Worm (Caenorhabditis elegans) whole organism, L3 larva: Measurements from ENCODE around the gene F14B8.6.

ENCODE experiments used
- R02D3.7 ChIP-seq: fragments of 150-350 bp; optimal IDR thresholded peaks from 2 replicates; lab custom pipeline; 2014; ENCODE audit warnings: missing biosample characterization, missing genetic modification characterization
- ama-1 ChIP-seq: fragments of 150-350 bp; optimal IDR thresholded peaks from 2 replicates; lab custom pipeline; 2018
- ceh-16 ChIP-seq: sonication (generic microtip); optimal IDR thresholded peaks from 2 replicates; lab custom pipeline; 2017; ENCODE audit warnings: missing biosample characterization, missing genetic modification characterization
- ceh-28 ChIP-seq: fragments of 150-350 bp; optimal IDR thresholded peaks from 2 replicates; lab custom pipeline; 2014; ENCODE audit warnings: missing biosample characterization, missing genetic modification reagents, missing genetic modification characterization
- ceh-82 ChIP-seq: fragments of 150-350 bp; optimal IDR thresholded peaks from 2 replicates; lab custom pipeline; 2014; ENCODE audit warnings: missing biosample characterization, missing genetic modification characterization
- daf-12 ChIP-seq: fragments of 150-350 bp; optimal IDR thresholded peaks from 2 replicates; lab custom pipeline; 2014; ENCODE audit warnings: missing biosample characterization, missing genetic modification reagents, missing genetic modification characterization
- elt-1 ChIP-seq: fragments of 150-350 bp; optimal IDR thresholded peaks from 2 replicates; lab custom pipeline; 2014; ENCODE audit warnings: missing biosample characterization, missing genetic modification characterization
- elt-2 ChIP-seq: sonication (generic microtip); optimal IDR thresholded peaks from 2 replicates; lab custom pipeline; 2016; ENCODE audit warnings: missing genetic modification reagents, mild to moderate bottlenecking, missing genetic modification characterization, missing compliant biosample characterization
- elt-3 ChIP-seq, 3 experiments: fragments of 150-350 bp in 1 of 3; sonication (generic microtip) in 2 of 3; optimal IDR thresholded peaks; 2 replicates in 2 of 3; 4 replicates in 1 of 3; lab custom pipeline; 2014 to 2017; ENCODE audit warnings: missing biosample characterization in 3 of 3, missing genetic modification characterization in 3 of 3
- eor-1 ChIP-seq, 2 experiments: fragments of 150-350 bp; optimal IDR thresholded peaks; 2 replicates each; lab custom pipeline; 2014 to 2018; ENCODE audit warnings: missing biosample characterization in 2 of 2, missing genetic modification characterization in 2 of 2
- fkh-10 ChIP-seq: sonication (generic microtip); optimal IDR thresholded peaks from 2 replicates; lab custom pipeline; 2017; ENCODE audit warnings: missing biosample characterization, missing genetic modification reagents, missing genetic modification characterization
- fkh-2 ChIP-seq: fragments of 150-350 bp; optimal IDR thresholded peaks from 2 replicates; lab custom pipeline; 2014; ENCODE audit warnings: missing biosample characterization, missing genetic modification reagents, missing genetic modification characterization
- fos-1 ChIP-seq: fragments of 150-350 bp; optimal IDR thresholded peaks from 2 replicates; lab custom pipeline; 2014; ENCODE audit warnings: missing biosample characterization, missing genetic modification characterization
- jun-1 ChIP-seq: fragments of 150-350 bp; optimal IDR thresholded peaks from 2 replicates; lab custom pipeline; 2014; ENCODE audit warnings: missing biosample characterization, missing genetic modification reagents, missing genetic modification characterization
- lin-15B ChIP-seq: fragments of 150-350 bp; optimal IDR thresholded peaks from 2 replicates; lab custom pipeline; 2014; ENCODE audit warnings: missing biosample characterization, missing genetic modification characterization
- lin-39 ChIP-seq: fragments of 150-350 bp; optimal IDR thresholded peaks from 2 replicates; lab custom pipeline; 2018; ENCODE audit warnings: missing biosample characterization, missing genetic modification reagents, missing genetic modification characterization
- lsy-12 ChIP-seq: sonication (generic microtip); optimal IDR thresholded peaks from 2 replicates; lab custom pipeline; 2016; ENCODE audit warnings: mild to moderate bottlenecking, missing genetic modification characterization, missing compliant biosample characterization
- mml-1 ChIP-seq: fragments of 150-350 bp; sonication (generic microtip); optimal IDR thresholded peaks from 3 replicates; lab custom pipeline; 2014; ENCODE audit warnings: missing biosample characterization, missing genetic modification characterization
- nfya-1 ChIP-seq: sonication (generic microtip); optimal IDR thresholded peaks from 2 replicates; lab custom pipeline; 2017; ENCODE audit warnings: missing genetic modification characterization, mild to moderate bottlenecking, missing compliant biosample characterization, antibody characterized with exemption, moderate library complexity; ENCODE audit not compliant: insufficient read depth
- nhr-23 ChIP-seq: fragments of 150-350 bp; optimal IDR thresholded peaks from 2 replicates; lab custom pipeline; 2014; ENCODE audit warnings: missing biosample characterization, missing genetic modification reagents, missing genetic modification characterization
- nhr-237 ChIP-seq: fragments of 150-350 bp; optimal IDR thresholded peaks from 2 replicates; lab custom pipeline; 2014; ENCODE audit warnings: missing biosample characterization, missing genetic modification characterization
- nhr-25 ChIP-seq: sonication (generic microtip); optimal IDR thresholded peaks from 2 replicates; lab custom pipeline; 2017; ENCODE audit warnings: missing biosample characterization, missing genetic modification characterization
- nhr-28 ChIP-seq: fragments of 150-350 bp; optimal IDR thresholded peaks from 2 replicates; lab custom pipeline; 2014; ENCODE audit warnings: missing biosample characterization, missing genetic modification characterization
- nhr-67 ChIP-seq: fragments of 150-350 bp; optimal IDR thresholded peaks from 2 replicates; lab custom pipeline; 2014; ENCODE audit warnings: missing biosample characterization, missing genetic modification characterization
- nhr-76 ChIP-seq: fragments of 150-350 bp; sonication (generic microtip); optimal IDR thresholded peaks from 5 replicates; lab custom pipeline; 2014; ENCODE audit warnings: missing biosample characterization, missing genetic modification characterization
- nhr-77 ChIP-seq: fragments of 150-350 bp; optimal IDR thresholded peaks from 2 replicates; lab custom pipeline; 2014; ENCODE audit warnings: missing biosample characterization, missing genetic modification characterization
- pha-4 ChIP-seq: fragments of 150-350 bp; optimal IDR thresholded peaks from 2 replicates; lab custom pipeline; 2014; ENCODE audit warnings: missing biosample characterization, missing genetic modification reagents, missing genetic modification characterization
- pqm-1 ChIP-seq: fragments of 150-350 bp; optimal IDR thresholded peaks from 2 replicates; lab custom pipeline; 2017; ENCODE audit warnings: missing biosample characterization, missing genetic modification characterization, inconsistent platforms
- sea-2 ChIP-seq: fragments of 150-350 bp; sonication (generic microtip); optimal IDR thresholded peaks from 4 replicates; lab custom pipeline; 2014; ENCODE audit warnings: missing biosample characterization, missing genetic modification reagents, missing genetic modification characterization
- skn-1 ChIP-seq: fragments of 150-350 bp; optimal IDR thresholded peaks from 2 replicates; lab custom pipeline; 2014; ENCODE audit warnings: missing biosample characterization, missing genetic modification characterization
- snpc-4 ChIP-seq: fragments of 150-350 bp; optimal IDR thresholded peaks from 2 replicates; lab custom pipeline; 2014; ENCODE audit warnings: missing biosample characterization, missing genetic modification characterization
- tbx-2 ChIP-seq: sonication (generic microtip); optimal IDR thresholded peaks from 2 replicates; lab custom pipeline; 2016; ENCODE audit warnings: mild to moderate bottlenecking, missing genetic modification characterization, missing compliant biosample characterization
- unc-39 ChIP-seq: sonication (generic microtip); optimal IDR thresholded peaks from 4 replicates; lab custom pipeline; 2017; ENCODE audit warnings: missing biosample characterization, missing genetic modification characterization
- ztf-11 ChIP-seq: fragments of 150-350 bp; optimal IDR thresholded peaks from 2 replicates; lab custom pipeline; 2014; ENCODE audit warnings: missing biosample characterization, missing genetic modification characterization

F14B8.6 gene

DNA sequence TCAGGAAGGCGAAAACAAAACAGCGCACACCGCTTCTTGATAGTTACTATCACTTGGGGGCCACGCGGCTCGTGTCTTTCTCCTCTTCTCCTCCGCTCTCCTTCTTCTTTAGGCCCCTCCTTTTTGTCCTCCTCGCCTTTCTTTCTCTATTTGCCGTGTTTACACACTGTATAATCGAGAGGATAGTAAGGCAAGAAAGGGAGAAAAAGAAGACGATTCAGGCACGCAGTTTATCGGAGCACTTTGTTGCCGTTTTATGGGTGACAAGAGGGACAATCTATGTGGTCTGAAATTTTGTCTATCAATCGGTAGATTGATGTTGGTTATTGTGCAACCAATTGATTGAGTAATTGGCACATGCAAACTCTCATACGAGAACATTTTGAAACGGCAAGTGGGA lies at the start of gene F14B8.6:
F14B8.6 (minus strand) TSS at position 292 of the 400 bp plus-strand sequence.
- TF ChIP-seq fkh-2, result no peak
- TF ChIP-seq pqm-1 (tag; lab: Kevin White, UChicago), result peak; percentile 78
- peak; percentile 34 for TF ChIP-seq jun-1 (tag; lab: Kevin White, UChicago)
- peak; percentile 56 for TF ChIP-seq pha-4
- peak; percentile 82 for TF ChIP-seq elt-2 (tag; lab: Kevin White, UChicago)

DNA sequence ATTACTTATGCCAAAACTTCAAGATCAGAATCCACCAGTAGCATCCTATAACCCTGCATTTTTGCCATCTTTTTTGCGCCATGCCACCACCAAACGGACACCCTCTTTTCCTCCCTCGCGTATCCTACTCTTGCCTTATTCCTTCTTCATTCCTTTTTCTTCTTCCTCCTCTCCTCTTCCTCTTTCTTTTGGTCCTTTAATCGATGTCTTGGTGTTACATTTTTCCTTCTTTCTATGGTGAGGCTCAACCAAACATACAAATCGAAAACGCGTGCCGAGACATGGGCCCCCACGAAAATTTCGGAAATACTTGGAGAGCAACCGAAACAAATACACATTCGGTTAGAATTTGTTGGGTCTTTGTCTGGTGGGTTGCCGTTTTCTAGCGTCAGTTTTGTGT lies 39.1 kb upstream of the F14B8.6 start:
- TF ChIP-seq pha-4, result no peak
- TF ChIP-seq lin-15B (tag; lab: Kevin White, UChicago), result no peak
- TF ChIP-seq nfya-1 (tag; lab: Kevin White, UChicago), result peak; percentile 39
- TF ChIP-seq lin-39 (tag; lab: Kevin White, UChicago), result peak; percentile 71
- no peak for TF ChIP-seq fkh-10 (GFP tag; lab: Kevin White, UChicago)

DNA sequence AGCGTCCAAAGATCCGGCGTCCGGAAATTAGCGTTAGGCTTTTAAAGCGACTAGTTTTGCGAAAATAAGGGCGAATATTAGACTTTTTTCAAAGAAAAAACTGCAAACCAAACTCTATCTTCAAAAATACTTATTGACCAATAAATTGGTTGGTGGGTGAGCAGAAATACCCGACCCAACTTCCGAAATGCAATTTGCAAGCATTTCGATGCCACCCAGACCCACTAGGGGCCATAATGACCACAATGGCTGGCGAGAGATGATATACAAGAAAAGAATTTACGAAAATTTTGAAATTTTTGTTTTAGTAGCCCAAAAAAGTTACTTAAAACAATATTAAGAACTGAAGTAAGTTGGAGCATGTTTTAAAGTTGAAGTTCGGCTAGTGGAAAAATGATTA lies 37.9 kb upstream of the F14B8.6 start:
- TF ChIP-seq pha-4 (no peak), mml-1 (tag; lab: Kevin White, UChicago) (no peak), R02D3.7 (tag; lab: Kevin White, UChicago) (no peak), ceh-16 (tag; lab: Kevin White, UChicago) (no peak), elt-3 (tag; optimal IDR thresholded peaks at IDR 0.05; lab: Kevin White, UChicago) (no peak), unc-39 (tag; lab: Kevin White, UChicago) (no peak), sea-2 (GFP tag; lab: Kevin White, UChicago) (no peak), nhr-237 (tag; lab: Kevin White, UChicago) (no peak), pqm-1 (tag; lab: Kevin White, UChicago) (no peak)

DNA sequence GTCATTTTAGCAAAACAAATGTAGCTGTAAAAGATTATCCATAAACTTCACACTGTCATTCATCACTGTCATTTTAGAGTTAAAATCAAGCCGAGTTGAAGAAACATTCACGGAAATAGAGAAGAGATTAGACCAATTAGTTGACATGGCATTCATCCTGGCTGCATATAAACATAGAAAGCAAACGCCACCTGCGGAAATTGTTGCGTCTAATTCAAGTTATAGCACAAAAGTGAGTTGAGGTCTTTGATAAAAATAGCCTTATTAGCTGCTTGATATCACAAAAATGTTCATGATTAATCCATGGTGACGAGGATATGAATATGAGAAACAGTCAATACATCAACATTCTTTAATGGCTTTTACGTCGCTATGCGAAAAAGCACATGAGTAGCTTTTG lies 36.3 kb upstream of the F14B8.6 start:
- TF ChIP-seq nhr-67 (no peak), nhr-28 (no peak), lsy-12 (no peak), nhr-23 (tag; lab: Kevin White, UChicago) (no peak), ceh-28 (tag; lab: Kevin White, UChicago) (no peak), daf-12 (tag; lab: Kevin White, UChicago) (no peak), fkh-10 (GFP tag; lab: Kevin White, UChicago) (no peak), eor-1 (tag; optimal IDR thresholded peaks at IDR 0.05; lab: Kevin White, UChicago) (no peak), ceh-82 (tag; lab: Kevin White, UChicago) (no peak), nhr-25 (no peak), elt-1 (tag; lab: Kevin White, UChicago) (no peak)

- TF ChIP-seq ceh-28 (tag; lab: Kevin White, UChicago) (no peak), nhr-76 (no peak), skn-1 (tag; lab: Kevin White, UChicago) (no peak), fkh-2 (no peak), mml-1 (tag; lab: Kevin White, UChicago) (no peak), nfya-1 (tag; lab: Kevin White, UChicago) (no peak), ama-1 (lab: Kevin White, UChicago) (no peak), nhr-28 (no peak), pqm-1 (tag; lab: Kevin White, UChicago) (no peak)
Measured at ce11 chrX:6967057-6967456, 34.8 kb upstream of the F14B8.6 start, which contains the start of gene F01E11.3. Gene F01E11.3 (plus strand): TSS chrX:6967357.

DNA sequence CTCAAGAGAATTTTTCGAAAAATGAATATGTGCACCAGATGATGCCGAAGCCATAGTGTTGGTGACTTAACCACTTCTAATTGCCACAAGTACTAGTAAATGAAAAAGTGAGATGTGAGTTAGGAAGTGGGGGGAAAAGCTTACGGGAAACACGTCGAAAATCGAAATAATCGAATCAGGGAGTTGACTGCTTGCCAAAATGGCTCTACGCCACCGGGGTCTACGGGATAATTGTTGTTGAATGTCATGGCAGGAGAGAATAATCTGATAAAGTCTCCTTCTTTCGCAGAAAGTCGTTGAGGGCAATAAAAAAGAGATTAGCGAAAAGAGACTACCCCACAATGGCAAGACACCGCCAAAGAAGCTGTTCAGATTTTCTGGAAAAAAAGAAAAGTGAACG lies 31.6 kb upstream of the F14B8.6 start:
- TF ChIP-seq ztf-11 (tag; lab: Kevin White, UChicago) (no peak), nhr-77 (tag; lab: Kevin White, UChicago) (no peak), R02D3.7 (tag; lab: Kevin White, UChicago) (no peak), nhr-23 (tag; lab: Kevin White, UChicago) (no peak), mml-1 (tag; lab: Kevin White, UChicago) (no peak), snpc-4 (tag; lab: Kevin White, UChicago) (no peak), nhr-237 (tag; lab: Kevin White, UChicago) (no peak), nhr-76 (no peak), fkh-10 (GFP tag; lab: Kevin White, UChicago) (no peak), elt-3 (tag; optimal IDR thresholded peaks at IDR 0.05; lab: Kevin White, UChicago) (no peak), unc-39 (tag; lab: Kevin White, UChicago) (no peak), nhr-25 (no peak), nfya-1 (tag; lab: Kevin White, UChicago) (no peak), ceh-28 (tag; lab: Kevin White, UChicago) (no peak), fos-1 (tag; lab: Kevin White, UChicago) (no peak), eor-1 (tag; optimal IDR thresholded peaks at IDR 0.05; lab: Kevin White, UChicago) (no peak), ceh-82 (tag; lab: Kevin White, UChicago) (no peak), tbx-2 (tag; lab: Kevin White, UChicago) (no peak), nhr-28 (no peak), nhr-67 (no peak)
